Worm (Caenorhabditis elegans) whole organism, early embryonic: Measurements from ENCODE around the gene srab-9.

Experiments
- B0310.2 ChIP-seq: sonication (generic microtip); optimal IDR thresholded peaks from 2 replicates; lab custom pipeline; 2016; ENCODE audit warnings: mild to moderate bottlenecking, missing genetic modification characterization, missing compliant biosample characterization
- F13C5.2 ChIP-seq: sonication (generic microtip); optimal IDR thresholded peaks from 2 replicates; lab custom pipeline; 2017; ENCODE audit warnings: mild to moderate bottlenecking, missing genetic modification characterization, inconsistent platforms, missing compliant biosample characterization
- aly-1 ChIP-seq: sonication (generic microtip); optimal IDR thresholded peaks from 2 replicates; lab custom pipeline; 2016; ENCODE audit warnings: missing genetic modification characterization, missing compliant biosample characterization
- ama-1 ChIP-seq: fragments of 150-350 bp; optimal IDR thresholded peaks from 2 replicates; lab custom pipeline; 2014
- ceh-13 ChIP-seq: fragments of 200-800 bp; sonication (Bioruptor generic); optimal IDR thresholded peaks from 2 replicates; lab custom pipeline; 2018; ENCODE audit warnings: mild to moderate bottlenecking, missing genetic modification characterization, missing compliant biosample characterization
- ceh-36 ChIP-seq: sonication (generic microtip); optimal IDR thresholded peaks from 2 replicates; lab custom pipeline; 2016; ENCODE audit warnings: missing genetic modification characterization, inconsistent platforms, missing compliant biosample characterization
- ets-7 ChIP-seq: sonication (generic microtip); optimal IDR thresholded peaks from 2 replicates; lab custom pipeline; 2016; ENCODE audit warnings: missing genotype, missing genetic modification characterization, missing compliant biosample characterization
- flt-1 ChIP-seq: fragments of 200-800 bp; sonication (Bioruptor generic); IDR thresholded peaks from 2 replicates; pipeline ENCODE4 v1.3.6; 2022; ENCODE audit warnings: missing genetic modification characterization, missing compliant biosample characterization
- hmbx-1 ChIP-seq: sonication (generic microtip); optimal IDR thresholded peaks from 2 replicates; lab custom pipeline; 2016; ENCODE audit warnings: mild to moderate bottlenecking, missing genetic modification characterization, missing compliant biosample characterization
- hmg-4 ChIP-seq: fragments of 200-800 bp; sonication (Bioruptor generic); optimal IDR thresholded peaks from 2 replicates; lab custom pipeline; 2018; ENCODE audit warnings: mild to moderate bottlenecking, missing genetic modification characterization, missing compliant biosample characterization
- hnd-1 ChIP-seq: sonication (generic microtip); optimal IDR thresholded peaks from 2 replicates; lab custom pipeline; 2016; ENCODE audit warnings: missing genetic modification characterization, missing compliant biosample characterization
- pes-1 ChIP-seq: fragments of 200-800 bp; sonication (Bioruptor generic); IDR thresholded peaks from 2 replicates; pipeline ENCODE4 v1.3.6; 2022; ENCODE audit warnings: missing genetic modification reagents, missing genetic modification characterization, missing compliant biosample characterization
- scrt-1 ChIP-seq: fragments of 200-800 bp; sonication (Bioruptor generic); IDR thresholded peaks from 2 replicates; pipeline ENCODE4 v1.3.6; 2022; ENCODE audit warnings: missing genetic modification characterization, missing compliant biosample characterization
- sea-1 ChIP-seq: fragments of 200-800 bp; sonication (Bioruptor generic); conservative IDR thresholded peaks from 2 replicates; pipeline ENCODE4 v1.3.6; 2022; ENCODE audit warnings: missing genetic modification characterization, missing compliant biosample characterization
- tbx-11 ChIP-seq: fragments of 200-800 bp; sonication (Bioruptor generic); IDR thresholded peaks from 2 replicates; pipeline ENCODE4 v1.3.6; 2022; ENCODE audit warnings: missing genetic modification characterization, missing compliant biosample characterization
- tbx-37 ChIP-seq: fragments of 200-800 bp; sonication (Bioruptor generic); conservative IDR thresholded peaks from 2 replicates; pipeline ENCODE4 v1.3.6; 2022; ENCODE audit warnings: missing genetic modification reagents, missing genetic modification characterization, missing compliant biosample characterization
- tra-4 ChIP-seq: sonication (generic microtip); optimal IDR thresholded peaks from 2 replicates; lab custom pipeline; 2017; ENCODE audit warnings: missing genetic modification characterization, missing compliant biosample characterization

Gene srab-9

ce11 chrV:3141190-3141589 is at the start of gene srab-9:
Gene srab-9, minus strand, starts transcription at chrV:3141290.
- TF ChIP-seq F13C5.2 (no peak), ceh-36 (no peak), tbx-11 (GFP tag; lab: Robert Waterston, UW) (no peak), pes-1 (GFP tag; lab: Robert Waterston, UW) (no peak), scrt-1 (GFP tag; lab: Robert Waterston, UW) (no peak)

ce11 chrV:3188043-3188442 is 47.0 kb upstream of the srab-9 start, which contains the start of gene lag-2:
Gene lag-2, plus strand, starts transcription at chrV:3188343.
- no peak for TF ChIP-seq hmbx-1 (tag; lab: Kevin White, UChicago)
- no peak for TF ChIP-seq tra-4 (tag; lab: Kevin White, UChicago)
- TF ChIP-seq ceh-36 = no peak
- no peak for TF ChIP-seq ama-1 (lab: Kevin White, UChicago)
- no peak for TF ChIP-seq scrt-1 (GFP tag; lab: Robert Waterston, UW)
- TF ChIP-seq pes-1 (GFP tag; lab: Robert Waterston, UW) = no peak
- TF ChIP-seq tbx-37 (GFP tag; lab: Robert Waterston, UW) = no peak
- TF ChIP-seq sea-1 (GFP tag; lab: Robert Waterston, UW) = no peak
- TF ChIP-seq aly-1 = no peak
- TF ChIP-seq F13C5.2 = no peak
- TF ChIP-seq flt-1 (GFP tag; lab: Robert Waterston, UW) = no peak
- no peak for TF ChIP-seq ceh-13 (GFP tag; lab: Kevin White, UChicago)
- TF ChIP-seq hmg-4 = no peak
- no peak for TF ChIP-seq tbx-11 (GFP tag; lab: Robert Waterston, UW)

ce11 chrV:3185855-3186254 is 44.8 kb upstream of the srab-9 start:
- TF ChIP-seq F13C5.2 = no peak
- no peak for TF ChIP-seq tra-4 (tag; lab: Kevin White, UChicago)
- TF ChIP-seq B0310.2 (tag; lab: Kevin White, UChicago) = no peak
- TF ChIP-seq pes-1 (GFP tag; lab: Robert Waterston, UW) = no peak
- no peak for TF ChIP-seq hmg-4
- TF ChIP-seq ceh-13 (GFP tag; lab: Kevin White, UChicago) = no peak

ce11 chrV:3176161-3176560 is 35.1 kb upstream of the srab-9 start, which contains the start of gene srab-8:
Gene srab-8, plus strand, starts transcription at chrV:3176461.
- TF ChIP-seq tbx-11 (GFP tag; lab: Robert Waterston, UW) (no peak), tra-4 (tag; lab: Kevin White, UChicago) (no peak), scrt-1 (GFP tag; lab: Robert Waterston, UW) (no peak), hmg-4 (no peak), tbx-37 (GFP tag; lab: Robert Waterston, UW) (no peak), hnd-1 (tag; lab: Kevin White, UChicago) (no peak)

ce11 chrV:3171625-3172024 is 30.5 kb upstream of the srab-9 start:
- TF ChIP-seq tbx-11 (GFP tag; lab: Robert Waterston, UW) (no peak), hnd-1 (tag; lab: Kevin White, UChicago) (no peak), ceh-13 (GFP tag; lab: Kevin White, UChicago) (no peak), flt-1 (GFP tag; lab: Robert Waterston, UW) (no peak), ama-1 (lab: Kevin White, UChicago) (no peak), B0310.2 (tag; lab: Kevin White, UChicago) (no peak), tbx-37 (GFP tag; lab: Robert Waterston, UW) (no peak), aly-1 (no peak), ets-7 (tag; lab: Kevin White, UChicago) (no peak), F13C5.2 (no peak), pes-1 (GFP tag; lab: Robert Waterston, UW) (no peak), hmg-4 (no peak), ceh-36 (no peak), scrt-1 (GFP tag; lab: Robert Waterston, UW) (no peak)

ce11 chrV:3169838-3170237 is 28.7 kb upstream of the srab-9 start, which contains the start of gene srbc-6:
Gene srbc-6, plus strand, starts transcription at chrV:3170138.
- TF ChIP-seq ets-7 (tag; lab: Kevin White, UChicago) = no peak
- no peak for TF ChIP-seq F13C5.2

- no peak for TF ChIP-seq scrt-1 (GFP tag; lab: Robert Waterston, UW)
These were observed 27.6 kb upstream of the srab-9 start, which contains the start of gene C36C5.15 for ce11 chrV:3168650-3169049. Gene C36C5.15, minus strand, starts transcription at chrV:3168750.

- TF ChIP-seq F13C5.2 (no peak), tbx-11 (GFP tag; lab: Robert Waterston, UW) (no peak), B0310.2 (tag; lab: Kevin White, UChicago) (no peak)
These were observed 25.2 kb upstream of the srab-9 start, which contains the start of gene C36C5.4 for ce11 chrV:3166260-3166659. Gene C36C5.4, plus strand, starts transcription at chrV:3166560.

ce11 chrV:3165438-3165837 is 24.3 kb upstream of the srab-9 start, which contains the start of gene C36C5.14:
Gene C36C5.14, minus strand, starts transcription at chrV:3165538.
- TF ChIP-seq tbx-11 (GFP tag; lab: Robert Waterston, UW) (no peak), hnd-1 (tag; lab: Kevin White, UChicago) (no peak), ceh-36 (no peak), hmg-4 (no peak), pes-1 (GFP tag; lab: Robert Waterston, UW) (no peak), flt-1 (GFP tag; lab: Robert Waterston, UW) (no peak), ets-7 (tag; lab: Kevin White, UChicago) (no peak), scrt-1 (GFP tag; lab: Robert Waterston, UW) (no peak)
